Worm (Caenorhabditis elegans) whole organism, early embryonic: ENCODE measurements around the gene pms-2.

Source experiments
- F13C5.2 ChIP-seq: sonication (generic microtip); optimal IDR thresholded peaks from 2 replicates; lab custom pipeline; 2017; ENCODE audit warnings: mild to moderate bottlenecking, missing genetic modification characterization, inconsistent platforms, missing compliant biosample characterization
- aly-1 ChIP-seq: sonication (generic microtip); optimal IDR thresholded peaks from 2 replicates; lab custom pipeline; 2016; ENCODE audit warnings: missing genetic modification characterization, missing compliant biosample characterization
- ama-1 ChIP-seq: fragments of 150-350 bp; optimal IDR thresholded peaks from 2 replicates; lab custom pipeline; 2014
- ceh-13 ChIP-seq: fragments of 200-800 bp; sonication (Bioruptor generic); optimal IDR thresholded peaks from 2 replicates; lab custom pipeline; 2018; ENCODE audit warnings: mild to moderate bottlenecking, missing genetic modification characterization, missing compliant biosample characterization
- ets-7 ChIP-seq: sonication (generic microtip); optimal IDR thresholded peaks from 2 replicates; lab custom pipeline; 2016; ENCODE audit warnings: missing genotype, missing genetic modification characterization, missing compliant biosample characterization
- flt-1 ChIP-seq: fragments of 200-800 bp; sonication (Bioruptor generic); IDR thresholded peaks from 2 replicates; pipeline ENCODE4 v1.3.6; 2022; ENCODE audit warnings: missing genetic modification characterization, missing compliant biosample characterization
- hmbx-1 ChIP-seq: sonication (generic microtip); optimal IDR thresholded peaks from 2 replicates; lab custom pipeline; 2016; ENCODE audit warnings: mild to moderate bottlenecking, missing genetic modification characterization, missing compliant biosample characterization
- hmg-4 ChIP-seq: fragments of 200-800 bp; sonication (Bioruptor generic); optimal IDR thresholded peaks from 2 replicates; lab custom pipeline; 2018; ENCODE audit warnings: mild to moderate bottlenecking, missing genetic modification characterization, missing compliant biosample characterization
- hnd-1 ChIP-seq: sonication (generic microtip); optimal IDR thresholded peaks from 2 replicates; lab custom pipeline; 2016; ENCODE audit warnings: missing genetic modification characterization, missing compliant biosample characterization
- pes-1 ChIP-seq: fragments of 200-800 bp; sonication (Bioruptor generic); IDR thresholded peaks from 2 replicates; pipeline ENCODE4 v1.3.6; 2022; ENCODE audit warnings: missing genetic modification reagents, missing genetic modification characterization, missing compliant biosample characterization
- scrt-1 ChIP-seq: fragments of 200-800 bp; sonication (Bioruptor generic); IDR thresholded peaks from 2 replicates; pipeline ENCODE4 v1.3.6; 2022; ENCODE audit warnings: missing genetic modification characterization, missing compliant biosample characterization
- tbx-11 ChIP-seq: fragments of 200-800 bp; sonication (Bioruptor generic); IDR thresholded peaks from 2 replicates; pipeline ENCODE4 v1.3.6; 2022; ENCODE audit warnings: missing genetic modification characterization, missing compliant biosample characterization
- tbx-37 ChIP-seq: fragments of 200-800 bp; sonication (Bioruptor generic); conservative IDR thresholded peaks from 2 replicates; pipeline ENCODE4 v1.3.6; 2022; ENCODE audit warnings: missing genetic modification reagents, missing genetic modification characterization, missing compliant biosample characterization

DNA sequence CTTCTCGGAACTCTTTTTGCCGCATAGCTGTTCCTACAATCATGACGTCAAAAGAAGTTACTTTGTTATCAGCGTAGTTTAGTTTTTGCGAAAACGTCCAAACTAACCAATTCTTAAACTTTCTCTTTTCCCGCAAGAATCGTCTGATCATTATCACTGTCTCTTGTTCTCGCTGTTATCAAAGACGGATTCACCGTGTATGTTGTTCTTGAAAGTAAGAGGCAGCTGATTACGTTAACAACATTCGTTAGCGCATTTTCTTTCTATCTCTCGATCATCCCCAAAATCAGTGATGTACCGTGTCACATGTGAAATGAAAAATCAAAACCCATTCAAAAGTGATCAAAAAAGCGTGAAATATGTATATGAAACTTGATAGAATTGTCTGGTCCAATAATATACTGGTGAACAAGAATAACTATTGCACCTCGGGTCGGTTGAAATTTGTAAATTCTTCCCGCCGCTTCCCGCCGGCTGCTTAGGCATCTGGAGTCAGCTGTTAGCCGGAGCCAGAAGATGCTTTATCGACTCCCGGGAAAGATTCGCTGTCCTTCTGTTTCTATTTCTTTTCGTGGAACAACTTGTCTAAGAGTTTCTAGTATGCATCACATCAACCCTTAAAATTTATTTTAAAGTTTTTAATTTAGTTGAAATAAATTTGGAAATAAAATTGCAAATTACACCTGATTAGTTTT lies 35.8 kb downstream of the pms-2 start:
- TF ChIP-seq scrt-1 = no peak
- TF ChIP-seq aly-1 (tag; lab: Kevin White, UChicago) = no peak
- no peak for TF ChIP-seq pes-1 (GFP tag; lab: Robert Waterston, UW)
- no peak for TF ChIP-seq F13C5.2
- TF ChIP-seq hnd-1 (tag; lab: Kevin White, UChicago) = no peak
- TF ChIP-seq flt-1 (GFP tag; lab: Robert Waterston, UW) = no peak
- TF ChIP-seq tbx-37 (GFP tag; lab: Robert Waterston, UW) = no peak
- no peak for TF ChIP-seq ama-1 (lab: Kevin White, UChicago)
- no peak for TF ChIP-seq hmg-4 (GFP tag; lab: Kevin White, UChicago)
- TF ChIP-seq tbx-11 (GFP tag; lab: Robert Waterston, UW) = no peak
- no peak for TF ChIP-seq ceh-13 (GFP tag; lab: Kevin White, UChicago)
- TF ChIP-seq hmbx-1 (tag; lab: Kevin White, UChicago) = no peak
- TF ChIP-seq ets-7 (tag; lab: Kevin White, UChicago) = no peak
